Worm (Caenorhabditis elegans) whole organism, L3 larva: ENCODE measurements around the gene gst-13.

Source experiments
- aly-2 ChIP-seq: fragments of 150-350 bp; optimal IDR thresholded peaks from 2 replicates; lab custom pipeline; 2014; ENCODE audit warnings: missing biosample characterization, missing genetic modification characterization
- ama-1 ChIP-seq: fragments of 150-350 bp; optimal IDR thresholded peaks from 2 replicates; lab custom pipeline; 2018
- ceh-16 ChIP-seq: sonication (generic microtip); optimal IDR thresholded peaks from 2 replicates; lab custom pipeline; 2017; ENCODE audit warnings: missing biosample characterization, missing genetic modification characterization
- ceh-82 ChIP-seq: fragments of 150-350 bp; optimal IDR thresholded peaks from 2 replicates; lab custom pipeline; 2014; ENCODE audit warnings: missing biosample characterization, missing genetic modification characterization
- jun-1 ChIP-seq: fragments of 150-350 bp; optimal IDR thresholded peaks from 2 replicates; lab custom pipeline; 2014; ENCODE audit warnings: missing biosample characterization, missing genetic modification reagents, missing genetic modification characterization
- nhr-12 ChIP-seq: fragments of 150-350 bp; optimal IDR thresholded peaks from 2 replicates; lab custom pipeline; 2014; ENCODE audit warnings: missing biosample characterization, missing genetic modification characterization
- nhr-237 ChIP-seq: fragments of 150-350 bp; optimal IDR thresholded peaks from 2 replicates; lab custom pipeline; 2014; ENCODE audit warnings: missing biosample characterization, missing genetic modification characterization
- pha-4 ChIP-seq: fragments of 150-350 bp; optimal IDR thresholded peaks from 2 replicates; lab custom pipeline; 2014; ENCODE audit warnings: missing biosample characterization, missing genetic modification reagents, missing genetic modification characterization
- sea-2 ChIP-seq: fragments of 150-350 bp; sonication (generic microtip); optimal IDR thresholded peaks from 4 replicates; lab custom pipeline; 2014; ENCODE audit warnings: missing biosample characterization, missing genetic modification reagents, missing genetic modification characterization
- snpc-4 ChIP-seq: fragments of 150-350 bp; optimal IDR thresholded peaks from 2 replicates; lab custom pipeline; 2014; ENCODE audit warnings: missing biosample characterization, missing genetic modification characterization
- zag-1 ChIP-seq: fragments of 150-350 bp; optimal IDR thresholded peaks from 2 replicates; lab custom pipeline; 2014; ENCODE audit warnings: missing biosample characterization, missing genetic modification characterization

DNA sequence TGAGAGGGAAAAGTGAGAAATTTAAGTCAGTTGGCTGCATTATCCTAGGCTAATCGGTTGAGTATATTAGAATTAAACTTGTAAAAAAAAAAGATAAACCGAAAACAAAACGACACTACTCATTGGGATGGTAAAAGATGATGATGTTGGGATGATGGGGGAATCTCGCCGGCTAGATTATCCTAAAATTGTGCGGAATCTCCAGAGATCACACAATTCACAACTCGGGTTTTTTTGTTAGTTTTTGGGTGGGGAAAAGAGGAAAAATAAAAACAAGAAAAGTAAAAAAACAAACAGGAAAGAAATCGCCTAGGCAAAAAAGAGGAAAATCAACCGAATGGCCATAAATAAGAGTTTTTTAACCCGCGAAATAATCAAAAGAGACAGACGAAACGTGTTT, 43.9 kb downstream of the gst-13 start:
- TF ChIP-seq ceh-16 (tag; lab: Kevin White, UChicago) (no peak), ceh-82 (tag; lab: Kevin White, UChicago) (no peak), nhr-12 (no peak), zag-1 (no peak), snpc-4 (tag; lab: Kevin White, UChicago) (no peak), aly-2 (tag; lab: Kevin White, UChicago) (no peak), jun-1 (tag; lab: Kevin White, UChicago) (no peak), sea-2 (GFP tag; lab: Kevin White, UChicago) (no peak), nhr-237 (tag; lab: Kevin White, UChicago) (no peak), pha-4 (no peak), ama-1 (lab: Kevin White, UChicago) (peak; percentile 59)
